Worm (Caenorhabditis elegans) whole organism, early embryonic: ENCODE data around the gene C26B9.1.

Source experiments
- B0310.2 ChIP-seq: sonication (generic microtip); optimal IDR thresholded peaks from 2 replicates; lab custom pipeline; 2016; ENCODE audit warnings: mild to moderate bottlenecking, missing genetic modification characterization, missing compliant biosample characterization
- F13C5.2 ChIP-seq: sonication (generic microtip); optimal IDR thresholded peaks from 2 replicates; lab custom pipeline; 2017; ENCODE audit warnings: mild to moderate bottlenecking, missing genetic modification characterization, inconsistent platforms, missing compliant biosample characterization
- aly-1 ChIP-seq: sonication (generic microtip); optimal IDR thresholded peaks from 2 replicates; lab custom pipeline; 2016; ENCODE audit warnings: missing genetic modification characterization, missing compliant biosample characterization
- ama-1 ChIP-seq: fragments of 150-350 bp; optimal IDR thresholded peaks from 2 replicates; lab custom pipeline; 2014
- ceh-13 ChIP-seq: fragments of 200-800 bp; sonication (Bioruptor generic); optimal IDR thresholded peaks from 2 replicates; lab custom pipeline; 2018; ENCODE audit warnings: mild to moderate bottlenecking, missing genetic modification characterization, missing compliant biosample characterization
- ceh-36 ChIP-seq: sonication (generic microtip); optimal IDR thresholded peaks from 2 replicates; lab custom pipeline; 2016; ENCODE audit warnings: missing genetic modification characterization, inconsistent platforms, missing compliant biosample characterization
- ets-7 ChIP-seq: sonication (generic microtip); optimal IDR thresholded peaks from 2 replicates; lab custom pipeline; 2016; ENCODE audit warnings: missing genotype, missing genetic modification characterization, missing compliant biosample characterization
- flt-1 ChIP-seq: fragments of 200-800 bp; sonication (Bioruptor generic); IDR thresholded peaks from 2 replicates; pipeline ENCODE4 v1.3.6; 2022; ENCODE audit warnings: missing genetic modification characterization, missing compliant biosample characterization
- hmbx-1 ChIP-seq: sonication (generic microtip); optimal IDR thresholded peaks from 2 replicates; lab custom pipeline; 2016; ENCODE audit warnings: mild to moderate bottlenecking, missing genetic modification characterization, missing compliant biosample characterization
- hmg-4 ChIP-seq: fragments of 200-800 bp; sonication (Bioruptor generic); optimal IDR thresholded peaks from 2 replicates; lab custom pipeline; 2018; ENCODE audit warnings: mild to moderate bottlenecking, missing genetic modification characterization, missing compliant biosample characterization
- hnd-1 ChIP-seq: sonication (generic microtip); optimal IDR thresholded peaks from 2 replicates; lab custom pipeline; 2016; ENCODE audit warnings: missing genetic modification characterization, missing compliant biosample characterization
- pes-1 ChIP-seq: fragments of 200-800 bp; sonication (Bioruptor generic); IDR thresholded peaks from 2 replicates; pipeline ENCODE4 v1.3.6; 2022; ENCODE audit warnings: missing genetic modification reagents, missing genetic modification characterization, missing compliant biosample characterization
- scrt-1 ChIP-seq: fragments of 200-800 bp; sonication (Bioruptor generic); IDR thresholded peaks from 2 replicates; pipeline ENCODE4 v1.3.6; 2022; ENCODE audit warnings: missing genetic modification characterization, missing compliant biosample characterization
- sea-1 ChIP-seq: fragments of 200-800 bp; sonication (Bioruptor generic); conservative IDR thresholded peaks from 2 replicates; pipeline ENCODE4 v1.3.6; 2022; ENCODE audit warnings: missing genetic modification characterization, missing compliant biosample characterization
- tbx-11 ChIP-seq: fragments of 200-800 bp; sonication (Bioruptor generic); IDR thresholded peaks from 2 replicates; pipeline ENCODE4 v1.3.6; 2022; ENCODE audit warnings: missing genetic modification characterization, missing compliant biosample characterization
- tbx-37 ChIP-seq: fragments of 200-800 bp; sonication (Bioruptor generic); conservative IDR thresholded peaks from 2 replicates; pipeline ENCODE4 v1.3.6; 2022; ENCODE audit warnings: missing genetic modification reagents, missing genetic modification characterization, missing compliant biosample characterization
- tra-4 ChIP-seq: sonication (generic microtip); optimal IDR thresholded peaks from 2 replicates; lab custom pipeline; 2017; ENCODE audit warnings: missing genetic modification characterization, missing compliant biosample characterization

The C26B9.1 gene

ce11 chrX:5377307-5377706 lies 32.9 kb downstream of the C26B9.1 start, which contains the start of gene sek-5:
sek-5 (plus strand) TSS chrX:5377607.
- no peak for TF ChIP-seq hmbx-1 (tag; lab: Kevin White, UChicago)

ce11 chrX:5382778-5383177 lies 38.4 kb downstream of the C26B9.1 start:
- TF ChIP-seq tbx-37 (GFP tag; lab: Robert Waterston, UW): no peak
- TF ChIP-seq tbx-11 (GFP tag; lab: Robert Waterston, UW): no peak
- no peak for TF ChIP-seq flt-1 (GFP tag; lab: Robert Waterston, UW)
- TF ChIP-seq tra-4 (tag; lab: Kevin White, UChicago): no peak
- no peak for TF ChIP-seq ama-1
- TF ChIP-seq ets-7 (tag; lab: Kevin White, UChicago): no peak
- TF ChIP-seq F13C5.2 (tag; lab: Kevin White, UChicago): no peak
- TF ChIP-seq ceh-13 (GFP tag; lab: Kevin White, UChicago): no peak
- no peak for TF ChIP-seq B0310.2
- no peak for TF ChIP-seq hnd-1 (tag; lab: Kevin White, UChicago)
- TF ChIP-seq aly-1 (tag; lab: Kevin White, UChicago): no peak
- no peak for TF ChIP-seq hmg-4 (GFP tag; lab: Kevin White, UChicago)
- TF ChIP-seq ceh-36 (tag; lab: Kevin White, UChicago): no peak
- no peak for TF ChIP-seq sea-1
- no peak for TF ChIP-seq hmbx-1 (tag; lab: Kevin White, UChicago)
- no peak for TF ChIP-seq pes-1
- TF ChIP-seq scrt-1 (GFP tag; lab: Robert Waterston, UW): no peak

- no peak for TF ChIP-seq ceh-13 (GFP tag; lab: Kevin White, UChicago)
- TF ChIP-seq B0310.2: no peak
- TF ChIP-seq F13C5.2 (tag; lab: Kevin White, UChicago): no peak
- no peak for TF ChIP-seq hmbx-1 (tag; lab: Kevin White, UChicago)
- no peak for TF ChIP-seq sea-1
- TF ChIP-seq aly-1 (tag; lab: Kevin White, UChicago): no peak
- no peak for TF ChIP-seq flt-1 (GFP tag; lab: Robert Waterston, UW)
- no peak for TF ChIP-seq hmg-4 (GFP tag; lab: Kevin White, UChicago)
- no peak for TF ChIP-seq pes-1
- TF ChIP-seq tra-4 (tag; lab: Kevin White, UChicago): no peak
- no peak for TF ChIP-seq tbx-11 (GFP tag; lab: Robert Waterston, UW)
- TF ChIP-seq hnd-1 (tag; lab: Kevin White, UChicago): no peak
- TF ChIP-seq ceh-36 (tag; lab: Kevin White, UChicago): no peak
- TF ChIP-seq tbx-37 (GFP tag; lab: Robert Waterston, UW): no peak
- no peak for TF ChIP-seq ama-1
- no peak for TF ChIP-seq scrt-1 (GFP tag; lab: Robert Waterston, UW)
- no peak for TF ChIP-seq ets-7 (tag; lab: Kevin White, UChicago)
Measured at ce11 chrX:5386558-5386957, 42.2 kb downstream of the C26B9.1 start, which contains the start of gene kcnl-3. kcnl-3 (plus strand) TSS chrX:5386858.

- TF ChIP-seq hmbx-1 (tag; lab: Kevin White, UChicago) (no peak), ets-7 (tag; lab: Kevin White, UChicago) (no peak), flt-1 (GFP tag; lab: Robert Waterston, UW) (no peak), B0310.2 (no peak), scrt-1 (GFP tag; lab: Robert Waterston, UW) (no peak), tra-4 (tag; lab: Kevin White, UChicago) (no peak), aly-1 (tag; lab: Kevin White, UChicago) (no peak), ama-1 (no peak), F13C5.2 (tag; lab: Kevin White, UChicago) (no peak), ceh-13 (GFP tag; lab: Kevin White, UChicago) (no peak), hnd-1 (tag; lab: Kevin White, UChicago) (no peak), sea-1 (no peak), tbx-37 (GFP tag; lab: Robert Waterston, UW) (no peak)
Measured at ce11 chrX:5387629-5388028, 43.2 kb downstream of the C26B9.1 start.

- TF ChIP-seq tbx-11 (GFP tag; lab: Robert Waterston, UW): no peak
- TF ChIP-seq ceh-36 (tag; lab: Kevin White, UChicago): no peak
- TF ChIP-seq B0310.2: no peak
- no peak for TF ChIP-seq flt-1 (GFP tag; lab: Robert Waterston, UW)
- TF ChIP-seq hmg-4 (GFP tag; lab: Kevin White, UChicago): no peak
- no peak for TF ChIP-seq ets-7 (tag; lab: Kevin White, UChicago)
- no peak for TF ChIP-seq sea-1
- no peak for TF ChIP-seq scrt-1 (GFP tag; lab: Robert Waterston, UW)
Measured at ce11 chrX:5397300-5397699, 52.9 kb downstream of the C26B9.1 start, which contains the start of gene C03F11.2. C03F11.2 (minus strand) TSS chrX:5397400.
